Worm (Caenorhabditis elegans) whole organism, midembryonic: ENCODE results near the gene C18F10.7.

Experiments
- cog-1 ChIP-seq: sonication (generic microtip); optimal IDR thresholded peaks from 2 replicates; lab custom pipeline; 2016; ENCODE audit warnings: missing genetic modification characterization, missing compliant biosample characterization
- flt-1 ChIP-seq: fragments of 200-800 bp; sonication (Bioruptor generic); IDR thresholded peaks from 2 replicates; pipeline ENCODE4 v1.3.6; 2022; ENCODE audit warnings: missing genetic modification characterization, missing compliant biosample characterization
- klf-2 ChIP-seq: fragments of 200-800 bp; sonication (Bioruptor generic); conservative IDR thresholded peaks from 2 replicates; pipeline ENCODE4 v1.3.6; 2022; ENCODE audit warnings: missing genetic modification reagents, missing genetic modification characterization, missing compliant biosample characterization
- med-1 ChIP-seq: sonication (generic microtip); optimal IDR thresholded peaks from 2 replicates; lab custom pipeline; 2017; ENCODE audit warnings: missing genetic modification characterization, mild to moderate bottlenecking, missing compliant biosample characterization, antibody characterized with exemption, missing genetic modification reagents; ENCODE audit not compliant: insufficient read depth
- ref-1 ChIP-seq: fragments of 200-800 bp; sonication (Bioruptor generic); conservative IDR thresholded peaks from 2 replicates; pipeline ENCODE4 v1.3.6; 2022; ENCODE audit warnings: missing genetic modification reagents, missing genetic modification characterization, missing compliant biosample characterization
- tab-1 ChIP-seq: fragments of 200-800 bp; sonication (Bioruptor generic); IDR thresholded peaks from 2 replicates; pipeline ENCODE4 v1.3.6; 2022; ENCODE audit warnings: missing genetic modification characterization, missing compliant biosample characterization
- ztf-29 ChIP-seq: fragments of 200-800 bp; sonication (Bioruptor generic); IDR thresholded peaks from 2 replicates; pipeline ENCODE4 v1.3.6; 2022; ENCODE audit warnings: missing genetic modification reagents, missing genetic modification characterization, missing compliant biosample characterization

The C18F10.7 gene

ce11 chrIII:6231880-6232279 lies 46.3 kb downstream of the C18F10.7 start:
- TF ChIP-seq ztf-29 (GFP tag; lab: Robert Waterston, UW) (no peak), flt-1 (GFP tag; lab: Robert Waterston, UW) (no peak)

ce11 chrIII:6230870-6231269 lies 47.3 kb downstream of the C18F10.7 start, which contains the start of gene esyt-2:
Gene esyt-2, minus strand, starts transcription at chrIII:6230970.
- TF ChIP-seq med-1 (no peak), flt-1 (GFP tag; lab: Robert Waterston, UW) (no peak), cog-1 (tag; lab: Kevin White, UChicago) (no peak), klf-2 (GFP tag; lab: Robert Waterston, UW) (no peak), ref-1 (GFP tag; lab: Robert Waterston, UW) (no peak), tab-1 (GFP tag; lab: Robert Waterston, UW) (no peak), ztf-29 (GFP tag; lab: Robert Waterston, UW) (no peak)
